Worm (Caenorhabditis elegans): ENCODE data around the gene tmem-258.

Gene tmem-258

ce11 chrV:7084612-7085139, 21.7 kb downstream of the tmem-258 start, which contains the start of gene mys-1:
mys-1 (minus strand) TSS chrV:7084662.
- TF ChIP-seq lin-15B (tag; optimal IDR thresholded peaks at IDR 0.05) (peak; percentile 65), ztf-4 (tag; optimal IDR thresholded peaks at IDR 0.05) (no peak), nhr-237 (tag; optimal IDR thresholded peaks at IDR 0.05) (no peak), elt-3 (tag; optimal IDR thresholded peaks at IDR 0.05) (no peak), hmg-11 (tag; optimal IDR thresholded peaks at IDR 0.05) (peak; percentile 65), elt-1 (tag; optimal IDR thresholded peaks at IDR 0.05) (no peak), fkh-10 (GFP tag; optimal IDR thresholded peaks at IDR 0.05) (no peak), nhr-76 (tag; optimal IDR thresholded peaks at IDR 0.05) (no peak), nhr-23 (tag; optimal IDR thresholded peaks at IDR 0.05) (peak; percentile 64), jun-1 (tag; optimal IDR thresholded peaks at IDR 0.05) (no peak), pha-4 (tag; optimal IDR thresholded peaks at IDR 0.05) (peak; percentile 50), lin-39 (tag; optimal IDR thresholded peaks at IDR 0.05) (peak; percentile 5), snpc-4 (tag; optimal IDR thresholded peaks at IDR 0.05) (peak; percentile 57), ceh-82 (tag; optimal IDR thresholded peaks at IDR 0.05) (no peak), nhr-43 (tag; optimal IDR thresholded peaks at IDR 0.05; ENCODE audit: poor library complexity, severe bottlenecking) (peak; percentile 55), nfya-1 (tag; optimal IDR thresholded peaks at IDR 0.05; ENCODE audit: insufficient read depth) (peak; percentile 49), nhr-28 (tag; optimal IDR thresholded peaks at IDR 0.05) (no peak)

DNA sequence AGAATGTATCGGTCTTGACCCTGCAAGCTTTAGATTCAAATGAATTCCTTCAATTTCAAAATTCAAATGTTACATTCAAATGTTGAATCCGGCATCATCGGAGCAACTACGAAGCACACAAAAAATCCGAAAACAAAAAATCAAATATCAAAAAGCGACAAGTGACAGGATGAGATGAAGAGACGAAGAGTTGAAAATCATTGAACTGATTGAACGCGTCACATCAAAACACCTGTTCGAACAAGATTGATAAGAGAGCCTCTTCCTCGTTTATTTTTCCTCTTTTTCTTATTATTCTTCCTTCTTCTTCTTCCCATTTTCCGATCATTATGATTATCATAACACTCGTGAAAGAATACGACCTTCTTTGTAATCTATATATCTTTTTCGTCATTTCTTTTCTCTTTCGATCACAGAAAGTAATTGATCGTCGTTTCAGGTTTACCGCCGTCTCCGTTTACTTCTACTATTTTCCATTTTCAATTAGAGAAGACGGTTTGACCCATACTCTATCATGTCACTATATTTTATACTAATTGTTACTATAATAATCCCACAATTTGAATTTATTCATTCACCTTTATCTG, 22.6 kb downstream of the tmem-258 start, which contains the start of gene VC5.2:
VC5.2 (plus strand) TSS at position 439 of the 587 bp plus-strand sequence.
- no peak for TF ChIP-seq skn-1 (tag; optimal IDR thresholded peaks at IDR 0.05)
- TF ChIP-seq zag-1 (tag; optimal IDR thresholded peaks at IDR 0.05): no peak
- TF ChIP-seq nhr-23 (tag; optimal IDR thresholded peaks at IDR 0.05): peak; percentile 59
- peak; percentile 18 for TF ChIP-seq ceh-28 (tag; optimal IDR thresholded peaks at IDR 0.05)

ce11 chrV:7087340-7087739, 24.4 kb downstream of the tmem-258 start:
- TF ChIP-seq ceh-16 (tag; optimal IDR thresholded peaks at IDR 0.05) (no peak), ZK546.5 (tag; optimal IDR thresholded peaks at IDR 0.05) (no peak), daf-12 (tag; optimal IDR thresholded peaks at IDR 0.05) (no peak), elt-1 (tag; optimal IDR thresholded peaks at IDR 0.05) (no peak), aly-2 (tag; optimal IDR thresholded peaks at IDR 0.05) (no peak), elt-3 (tag; optimal IDR thresholded peaks at IDR 0.05) (no peak), pha-4 (tag; optimal IDR thresholded peaks at IDR 0.05) (no peak), eor-1 (tag; optimal IDR thresholded peaks at IDR 0.05) (no peak), lsy-12 (tag; optimal IDR thresholded peaks at IDR 0.05) (no peak), mml-1 (tag; optimal IDR thresholded peaks at IDR 0.05) (no peak), ceh-28 (tag; optimal IDR thresholded peaks at IDR 0.05) (no peak), egl-5 (tag; optimal IDR thresholded peaks at IDR 0.05) (no peak), nhr-43 (tag; optimal IDR thresholded peaks at IDR 0.05; ENCODE audit: poor library complexity, severe bottlenecking) (no peak), nhr-76 (tag; optimal IDR thresholded peaks at IDR 0.05) (no peak), ztf-4 (tag; optimal IDR thresholded peaks at IDR 0.05) (no peak), egl-27 (tag; optimal IDR thresholded peaks at IDR 0.05) (no peak), ama-1 (optimal IDR thresholded peaks at IDR 0.05) (no peak), mdl-1 (tag; optimal IDR thresholded peaks at IDR 0.05) (no peak)

ce11 chrV:7089217-7089616, 26.2 kb downstream of the tmem-258 start:
- TF ChIP-seq nhr-11 (tag; optimal IDR thresholded peaks at IDR 0.05) (no peak), ZK546.5 (tag; optimal IDR thresholded peaks at IDR 0.05) (no peak), egl-27 (tag; optimal IDR thresholded peaks at IDR 0.05) (no peak), egl-5 (tag; optimal IDR thresholded peaks at IDR 0.05) (no peak), ceh-9 (tag; optimal IDR thresholded peaks at IDR 0.05) (no peak), sea-2 (GFP tag; optimal IDR thresholded peaks at IDR 0.05) (no peak), R02D3.7 (tag; optimal IDR thresholded peaks at IDR 0.05) (no peak), nhr-23 (tag; optimal IDR thresholded peaks at IDR 0.05) (peak; percentile 33), skn-1 (tag; optimal IDR thresholded peaks at IDR 0.05) (no peak), nhr-67 (tag; optimal IDR thresholded peaks at IDR 0.05) (no peak), pqm-1 (tag; optimal IDR thresholded peaks at IDR 0.05) (peak; percentile 36), ceh-16 (tag; optimal IDR thresholded peaks at IDR 0.05) (no peak), nhr-237 (tag; optimal IDR thresholded peaks at IDR 0.05) (no peak), mml-1 (tag; optimal IDR thresholded peaks at IDR 0.05) (no peak), nhr-77 (tag; optimal IDR thresholded peaks at IDR 0.05) (no peak), fos-1 (tag; optimal IDR thresholded peaks at IDR 0.05) (no peak), lsy-12 (tag; optimal IDR thresholded peaks at IDR 0.05) (no peak), ceh-82 (tag; optimal IDR thresholded peaks at IDR 0.05) (no peak), nhr-43 (tag; optimal IDR thresholded peaks at IDR 0.05; ENCODE audit: poor library complexity, severe bottlenecking) (peak; percentile 73), pha-4 (tag; optimal IDR thresholded peaks at IDR 0.05) (peak; percentile 12), unc-62 (GFP tag; optimal IDR thresholded peaks at IDR 0.05) (no peak), elt-2 (tag; optimal IDR thresholded peaks at IDR 0.05) (no peak), zag-1 (tag; optimal IDR thresholded peaks at IDR 0.05) (no peak), mdl-1 (tag; optimal IDR thresholded peaks at IDR 0.05) (no peak), nhr-28 (tag; optimal IDR thresholded peaks at IDR 0.05) (no peak), nhr-25 (tag; optimal IDR thresholded peaks at IDR 0.05) (peak; percentile 76)
